Fruit fly (Drosophila melanogaster) whole organism, adult: ENCODE results near the gene Creld.

Experiments
- CG12768 ChIP-seq: fragments of 200-800 bp; sonication (Bioruptor generic); optimal IDR thresholded peaks from 2 replicates; lab custom pipeline; 2017; ENCODE audit warnings: missing biosample characterization, missing genetic modification characterization, mild to moderate bottlenecking, moderate library complexity, missing genetic modification reagents
- kay ChIP-seq: fragments of 200-800 bp; sonication (Bioruptor generic); peaks from one replicate; lab custom pipeline; 2016; ENCODE audit warnings: missing biosample characterization, missing genetic modification characterization, borderline replicate concordance

- no peak for TF ChIP-seq kay
- no peak for TF ChIP-seq CG12768
Observed at dm6 chr2L:91830-92229, 10.3 kb upstream of the Creld start.
